Fruit fly (Drosophila melanogaster): ENCODE data around the gene CG5274.

The CG5274 gene

dm6 chr3L:20405971-20406948 is 21.2 kb downstream of the CG5274 start (continued):
- TF ChIP-seq Bgb (GFP tag; IDR thresholded peaks at IDR 0.05; ENCODE audit: partially characterized antibody) (no peak), HLHmδ (GFP tag; optimal IDR thresholded peaks at IDR 0.05) (no peak), Ravus (GFP tag; IDR thresholded peaks at IDR 0.05) (no peak), Abd-B (GFP tag; optimal IDR thresholded peaks at IDR 0.05) (no peak), Mes4 (GFP tag; optimal IDR thresholded peaks at IDR 0.05) (no peak), CG10431 (GFP tag; optimal IDR thresholded peaks at IDR 0.05) (no peak), B-H1 (GFP tag; IDR thresholded peaks at IDR 0.05) (no peak), bab2 (GFP tag; optimal IDR thresholded peaks at IDR 0.05) (no peak), sug (tag; optimal IDR thresholded peaks at IDR 0.05) (peak; percentile 18), gcm2 (GFP tag; optimal IDR thresholded peaks at IDR 0.05) (no peak), lab (GFP tag; optimal IDR thresholded peaks at IDR 0.05) (peak; percentile 50), phol (tag; optimal IDR thresholded peaks at IDR 0.05) (no peak), tap (tag; optimal IDR thresholded peaks at IDR 0.05) (peak; percentile 20), CG11695 (GFP tag; IDR thresholded peaks at IDR 0.05) (0 out of 3 replicates have a peak, but pooled peaks have one; percentile 19), CG2202 (tag; optimal IDR thresholded peaks at IDR 0.05) (no peak), ATbp (GFP tag; optimal IDR thresholded peaks at IDR 0.05) (peak; percentile 59), Lhr (GFP tag; optimal IDR thresholded peaks at IDR 0.05) (no peak), CG14667 (GFP tag; IDR thresholded peaks at IDR 0.05) (no peak), CG15073 (GFP tag; optimal IDR thresholded peaks at IDR 0.05) (no peak), insv (GFP tag; optimal IDR thresholded peaks at IDR 0.05) (no peak), CG12391 (tag; optimal IDR thresholded peaks at IDR 0.05) (no peak), Eip74EF (GFP tag; optimal IDR thresholded peaks at IDR 0.05) (peak in 1 of 2 experiments; percentile 26), CG12236 (GFP tag; optimal IDR thresholded peaks at IDR 0.05) (no peak), hb (GFP tag; IDR thresholded peaks at IDR 0.05; ENCODE audit: partially characterized antibody) (no peak), CG15514 (GFP tag; optimal IDR thresholded peaks at IDR 0.05) (peak; percentile 27), Sox102F (GFP tag; optimal IDR thresholded peaks at IDR 0.05) (no peak), CG4617 (GFP tag; optimal IDR thresholded peaks at IDR 0.05; ENCODE audit: borderline replicate concordance) (no peak), CG8281 (tag; optimal IDR thresholded peaks at IDR 0.05) (peak; percentile 68), CG1529 (GFP tag; optimal IDR thresholded peaks at IDR 0.05) (peak; percentile 14), CG10565 (GFP tag; optimal IDR thresholded peaks at IDR 0.05) (no peak), Optix (GFP tag; IDR thresholded peaks at IDR 0.05) (no peak), CG2199 (GFP tag; IDR thresholded peaks at IDR 0.05) (peak; percentile 83; the same call in 2 of the 3 replicates), chm (GFP tag; IDR thresholded peaks at IDR 0.05) (no peak), CG12155 (GFP tag; optimal IDR thresholded peaks at IDR 0.05) (no peak), CG4328 (GFP tag; optimal IDR thresholded peaks at IDR 0.05) (no peak), Dad (GFP tag; optimal IDR thresholded peaks at IDR 0.05) (no peak), CG6854 (GFP tag; optimal IDR thresholded peaks at IDR 0.05) (no peak), PHDP (tag; optimal IDR thresholded peaks at IDR 0.05) (peak; percentile 64), en (GFP tag; optimal IDR thresholded peaks at IDR 0.05) (no peak), fd3F (GFP tag; optimal IDR thresholded peaks at IDR 0.05) (no peak), MBD-R2 (GFP tag; IDR thresholded peaks at IDR 0.05) (no peak), CoRest (tag; optimal IDR thresholded peaks at IDR 0.05) (no peak), CG12769 (tag; optimal IDR thresholded peaks at IDR 0.05) (peak; percentile 3), ken (GFP tag; IDR thresholded peaks at IDR 0.05) (no peak), Neu2 (GFP tag; optimal IDR thresholded peaks at IDR 0.05; ENCODE audit: borderline replicate concordance) (no peak), CG16815 (GFP tag; optimal IDR thresholded peaks at IDR 0.05) (no peak), Vsx1 (GFP tag; optimal IDR thresholded peaks at IDR 0.05) (peak; percentile 72), CG16779 (GFP tag; IDR thresholded peaks at IDR 0.05) (no peak)

Measured in whole organism, embryonic.